Fruit fly (Drosophila melanogaster) S2 (cell line): ENCODE data around the gene wda.

ENCODE experiments used
- CG8478 ChIP-seq: fragments of >200 bp; optimal IDR thresholded peaks from 2 replicates; lab custom pipeline; 2018
- CTCF ChIP-seq, 2 experiments: fragments of >200 bp; optimal IDR thresholded peaks; 2 replicates each; lab custom pipeline; 2018

DNA sequence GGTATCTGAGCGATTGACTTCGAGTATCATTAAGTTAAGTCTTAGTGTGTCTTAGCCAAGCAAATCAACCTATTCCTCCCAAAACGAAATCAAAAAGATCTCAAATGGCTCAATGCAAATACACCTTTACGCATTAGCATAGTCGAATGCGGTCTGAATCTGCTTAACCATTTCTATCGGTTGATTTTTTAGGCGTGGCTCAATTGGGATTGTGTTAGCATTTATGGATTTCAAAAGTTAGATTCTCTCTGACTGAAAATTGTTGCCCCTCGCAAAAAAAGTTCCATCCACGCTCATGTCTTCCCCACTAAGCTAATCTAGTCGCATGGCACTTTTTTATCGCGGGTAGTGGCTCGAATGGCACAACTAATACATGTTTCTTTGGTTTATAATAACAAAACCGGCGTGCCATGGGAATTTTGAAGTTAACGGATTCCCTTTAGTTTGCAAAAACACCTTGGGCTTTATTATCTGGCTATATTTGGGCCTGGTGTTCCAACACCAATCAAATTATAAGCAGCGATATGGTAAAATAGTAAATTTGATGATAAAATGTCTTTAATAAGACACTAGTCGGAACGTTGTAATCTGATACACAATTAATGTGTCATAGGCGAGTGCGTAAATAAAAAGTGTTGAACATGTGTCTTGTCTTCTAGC, 29.2 kb downstream of the wda start:
- TF ChIP-seq CG8478 (no peak), CTCF (optimal IDR thresholded peaks at IDR 0.05; lab: Kevin White, UChicago) (no peak)
